Worm (Caenorhabditis elegans) whole organism, early embryonic: ENCODE data around the gene btb-6.

ENCODE experiments used
- B0310.2 ChIP-seq: sonication (generic microtip); optimal IDR thresholded peaks from 2 replicates; lab custom pipeline; 2016; ENCODE audit warnings: mild to moderate bottlenecking, missing genetic modification characterization, missing compliant biosample characterization
- F13C5.2 ChIP-seq: sonication (generic microtip); optimal IDR thresholded peaks from 2 replicates; lab custom pipeline; 2017; ENCODE audit warnings: mild to moderate bottlenecking, missing genetic modification characterization, inconsistent platforms, missing compliant biosample characterization
- aly-1 ChIP-seq: sonication (generic microtip); optimal IDR thresholded peaks from 2 replicates; lab custom pipeline; 2016; ENCODE audit warnings: missing genetic modification characterization, missing compliant biosample characterization
- ama-1 ChIP-seq: fragments of 150-350 bp; optimal IDR thresholded peaks from 2 replicates; lab custom pipeline; 2014
- ceh-13 ChIP-seq: fragments of 200-800 bp; sonication (Bioruptor generic); optimal IDR thresholded peaks from 2 replicates; lab custom pipeline; 2018; ENCODE audit warnings: mild to moderate bottlenecking, missing genetic modification characterization, missing compliant biosample characterization
- ceh-36 ChIP-seq: sonication (generic microtip); optimal IDR thresholded peaks from 2 replicates; lab custom pipeline; 2016; ENCODE audit warnings: missing genetic modification characterization, inconsistent platforms, missing compliant biosample characterization
- ets-7 ChIP-seq: sonication (generic microtip); optimal IDR thresholded peaks from 2 replicates; lab custom pipeline; 2016; ENCODE audit warnings: missing genotype, missing genetic modification characterization, missing compliant biosample characterization
- flt-1 ChIP-seq: fragments of 200-800 bp; sonication (Bioruptor generic); IDR thresholded peaks from 2 replicates; pipeline ENCODE4 v1.3.6; 2022; ENCODE audit warnings: missing genetic modification characterization, missing compliant biosample characterization
- hmbx-1 ChIP-seq: sonication (generic microtip); optimal IDR thresholded peaks from 2 replicates; lab custom pipeline; 2016; ENCODE audit warnings: mild to moderate bottlenecking, missing genetic modification characterization, missing compliant biosample characterization
- hmg-4 ChIP-seq: fragments of 200-800 bp; sonication (Bioruptor generic); optimal IDR thresholded peaks from 2 replicates; lab custom pipeline; 2018; ENCODE audit warnings: mild to moderate bottlenecking, missing genetic modification characterization, missing compliant biosample characterization
- hnd-1 ChIP-seq: sonication (generic microtip); optimal IDR thresholded peaks from 2 replicates; lab custom pipeline; 2016; ENCODE audit warnings: missing genetic modification characterization, missing compliant biosample characterization
- pes-1 ChIP-seq: fragments of 200-800 bp; sonication (Bioruptor generic); IDR thresholded peaks from 2 replicates; pipeline ENCODE4 v1.3.6; 2022; ENCODE audit warnings: missing genetic modification reagents, missing genetic modification characterization, missing compliant biosample characterization
- scrt-1 ChIP-seq: fragments of 200-800 bp; sonication (Bioruptor generic); IDR thresholded peaks from 2 replicates; pipeline ENCODE4 v1.3.6; 2022; ENCODE audit warnings: missing genetic modification characterization, missing compliant biosample characterization
- sea-1 ChIP-seq: fragments of 200-800 bp; sonication (Bioruptor generic); conservative IDR thresholded peaks from 2 replicates; pipeline ENCODE4 v1.3.6; 2022; ENCODE audit warnings: missing genetic modification characterization, missing compliant biosample characterization
- tbx-11 ChIP-seq: fragments of 200-800 bp; sonication (Bioruptor generic); IDR thresholded peaks from 2 replicates; pipeline ENCODE4 v1.3.6; 2022; ENCODE audit warnings: missing genetic modification characterization, missing compliant biosample characterization
- tbx-37 ChIP-seq: fragments of 200-800 bp; sonication (Bioruptor generic); conservative IDR thresholded peaks from 2 replicates; pipeline ENCODE4 v1.3.6; 2022; ENCODE audit warnings: missing genetic modification reagents, missing genetic modification characterization, missing compliant biosample characterization
- tra-4 ChIP-seq: sonication (generic microtip); optimal IDR thresholded peaks from 2 replicates; lab custom pipeline; 2017; ENCODE audit warnings: missing genetic modification characterization, missing compliant biosample characterization

The btb-6 gene

DNA sequence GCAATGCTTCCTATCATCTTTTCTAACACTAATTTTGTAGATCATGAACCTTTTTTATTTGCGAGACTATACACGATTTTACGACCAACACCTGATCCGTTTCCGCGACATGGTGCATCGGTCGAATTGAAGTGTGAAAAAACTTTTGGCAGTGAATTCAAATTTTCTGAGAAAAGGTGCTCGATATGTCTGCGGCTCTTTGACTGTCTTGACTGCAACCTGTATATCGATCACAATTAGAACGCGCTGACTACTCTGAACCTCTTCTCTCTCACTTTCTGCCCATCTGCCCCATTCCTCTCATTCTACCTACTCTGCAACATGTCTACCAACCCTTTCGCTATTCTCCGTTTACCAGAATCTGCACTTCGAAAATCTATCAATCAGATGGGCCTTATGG is 32.9 kb upstream of the btb-6 start, which contains the start of gene fbxb-26:
Gene fbxb-26 (plus strand): TSS at position 301 of the 400 bp plus-strand sequence.
- TF ChIP-seq hmbx-1 (tag; lab: Kevin White, UChicago), result no peak
- no peak for TF ChIP-seq scrt-1
- no peak for TF ChIP-seq tra-4 (tag; lab: Kevin White, UChicago)
- no peak for TF ChIP-seq tbx-11
- TF ChIP-seq ceh-13 (GFP tag; lab: Kevin White, UChicago), result no peak
- TF ChIP-seq B0310.2 (tag; lab: Kevin White, UChicago), result no peak

DNA sequence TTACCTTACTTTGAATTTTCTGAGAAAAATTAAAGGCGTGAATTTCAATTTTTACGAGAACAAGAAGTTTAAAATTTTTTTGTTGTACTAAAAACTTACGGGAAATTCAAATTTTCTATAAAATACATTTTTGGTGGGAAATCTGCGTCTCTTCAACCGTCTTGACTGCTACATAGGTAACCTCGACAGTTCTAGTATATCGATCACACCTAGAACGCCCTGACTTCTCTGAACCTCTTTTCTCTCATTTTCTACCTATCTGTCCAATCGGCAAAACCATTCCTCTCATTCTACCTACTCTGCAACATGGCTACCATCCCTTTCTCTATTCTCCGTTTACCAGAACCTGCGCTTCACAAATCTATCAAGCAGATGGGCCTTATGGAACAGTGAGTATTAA is 31.4 kb upstream of the btb-6 start, which contains the start of gene fbxb-25:
Gene fbxb-25 (plus strand): TSS at position 301 of the 400 bp plus-strand sequence.
- TF ChIP-seq sea-1 (GFP tag; lab: Robert Waterston, UW) (no peak), scrt-1 (no peak), F13C5.2 (tag; lab: Kevin White, UChicago) (no peak), hmbx-1 (tag; lab: Kevin White, UChicago) (no peak)

DNA sequence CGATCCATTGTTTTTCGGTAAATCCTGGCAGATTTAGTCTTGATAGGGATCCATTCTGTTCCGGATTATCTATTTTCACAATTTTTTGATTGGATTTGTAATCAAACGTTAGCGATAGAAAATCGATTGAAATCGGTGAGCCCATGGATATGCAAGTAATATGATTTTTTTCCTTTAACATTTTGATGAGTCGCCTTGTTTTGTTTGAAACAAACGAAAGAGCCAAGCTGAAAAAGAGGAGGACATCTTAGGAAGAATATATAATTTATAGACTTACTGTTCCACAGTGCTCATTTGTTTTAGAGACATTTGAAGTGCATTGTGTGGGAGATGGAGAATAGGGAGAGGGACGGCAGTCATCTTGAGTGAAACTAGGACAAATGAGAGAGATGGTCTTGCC is 26.3 kb upstream of the btb-6 start, which contains the start of the genes fbxb-18 and fbxb-19:
Gene fbxb-18 (minus strand): TSS at position 101 of the 400 bp plus-strand sequence.
Gene fbxb-19 (minus strand): TSS at position 369 of the 400 bp plus-strand sequence.
- TF ChIP-seq hmbx-1 (tag; lab: Kevin White, UChicago) (no peak), ets-7 (tag; lab: Kevin White, UChicago) (no peak), tbx-37 (GFP tag; lab: Robert Waterston, UW) (no peak)

DNA sequence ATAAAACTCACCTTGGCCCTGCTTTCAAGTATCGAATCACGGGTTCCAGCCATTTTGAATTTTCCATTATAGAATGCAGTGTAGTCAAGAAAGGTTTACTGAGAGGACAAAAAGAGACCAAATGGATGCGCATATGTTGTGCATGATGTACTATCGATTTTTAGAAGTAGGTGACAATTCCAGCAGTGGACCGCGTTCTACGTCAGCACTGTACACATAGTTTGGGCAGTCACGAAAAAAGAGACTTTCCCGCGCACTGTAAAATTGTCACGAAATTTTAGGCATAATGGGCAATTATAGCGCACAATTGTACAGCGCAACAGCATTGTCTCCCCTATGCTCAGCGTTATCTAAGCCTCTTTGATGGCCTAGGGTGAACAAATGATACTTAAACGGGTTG is 24.1 kb upstream of the btb-6 start, which contains the start of gene fbxc-22:
Gene fbxc-22 (minus strand): TSS at position 101 of the 400 bp plus-strand sequence.
- no peak for TF ChIP-seq tbx-11
- TF ChIP-seq scrt-1, result no peak
- no peak for TF ChIP-seq hnd-1 (tag; lab: Kevin White, UChicago)
- no peak for TF ChIP-seq ama-1 (lab: Kevin White, UChicago)
- TF ChIP-seq ceh-13 (GFP tag; lab: Kevin White, UChicago), result no peak
- no peak for TF ChIP-seq hmbx-1 (tag; lab: Kevin White, UChicago)
- TF ChIP-seq flt-1, result no peak
- TF ChIP-seq sea-1 (GFP tag; lab: Robert Waterston, UW), result no peak
- no peak for TF ChIP-seq pes-1 (GFP tag; lab: Robert Waterston, UW)

DNA sequence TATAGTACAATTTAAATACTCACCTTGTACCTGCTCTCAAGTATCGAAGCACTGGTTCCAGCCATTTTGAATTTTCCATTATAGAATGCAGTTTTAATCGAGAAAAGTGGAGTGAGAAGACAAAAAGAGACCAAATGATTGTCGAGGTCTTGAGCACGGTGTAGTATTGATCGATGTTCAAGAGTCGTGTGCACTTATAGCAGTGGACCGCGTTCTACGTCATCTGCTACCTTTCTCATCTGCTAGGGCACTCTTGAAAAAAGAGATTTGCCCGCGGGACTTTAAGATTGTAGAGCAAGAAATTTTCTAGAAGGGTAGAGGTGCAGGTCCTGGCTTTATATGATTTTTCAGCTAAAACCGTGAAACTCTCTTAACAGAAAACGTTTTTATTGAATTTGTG is 22.3 kb upstream of the btb-6 start, which contains the start of gene fbxc-21:
Gene fbxc-21 (minus strand): TSS at position 101 of the 400 bp plus-strand sequence.
- no peak for TF ChIP-seq hmbx-1 (tag; lab: Kevin White, UChicago)
- TF ChIP-seq hnd-1 (tag; lab: Kevin White, UChicago), result no peak
- no peak for TF ChIP-seq F13C5.2 (tag; lab: Kevin White, UChicago)
- TF ChIP-seq tbx-11, result no peak
- no peak for TF ChIP-seq flt-1
- TF ChIP-seq ceh-13 (GFP tag; lab: Kevin White, UChicago), result no peak
- no peak for TF ChIP-seq scrt-1
- TF ChIP-seq aly-1 (tag; lab: Kevin White, UChicago), result no peak
- no peak for TF ChIP-seq sea-1 (GFP tag; lab: Robert Waterston, UW)

DNA sequence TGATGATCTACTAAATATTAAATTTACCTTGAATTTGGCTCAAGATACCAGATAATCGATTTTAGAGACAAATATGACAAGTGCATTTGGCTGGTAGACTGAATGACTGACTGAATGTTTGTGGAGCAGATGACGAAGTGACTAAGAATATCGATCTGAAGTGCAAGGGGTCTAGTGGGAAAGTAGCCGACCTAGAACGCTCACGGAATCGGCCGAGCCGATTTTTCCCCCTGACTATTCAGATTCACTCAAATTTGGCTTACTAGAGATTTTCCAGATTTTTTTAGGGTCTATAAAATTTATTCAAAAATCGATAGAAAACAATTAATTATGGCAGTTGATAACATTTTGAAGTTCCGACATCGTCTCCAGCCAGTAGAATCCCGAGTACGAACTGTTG is 20.6 kb upstream of the btb-6 start, which contains the start of gene fbxc-26:
Gene fbxc-26 (minus strand): TSS at position 101 of the 400 bp plus-strand sequence.
- TF ChIP-seq aly-1 (tag; lab: Kevin White, UChicago), result no peak
- no peak for TF ChIP-seq hmg-4 (GFP tag; lab: Kevin White, UChicago)
- no peak for TF ChIP-seq F13C5.2 (tag; lab: Kevin White, UChicago)
- no peak for TF ChIP-seq B0310.2 (tag; lab: Kevin White, UChicago)

DNA sequence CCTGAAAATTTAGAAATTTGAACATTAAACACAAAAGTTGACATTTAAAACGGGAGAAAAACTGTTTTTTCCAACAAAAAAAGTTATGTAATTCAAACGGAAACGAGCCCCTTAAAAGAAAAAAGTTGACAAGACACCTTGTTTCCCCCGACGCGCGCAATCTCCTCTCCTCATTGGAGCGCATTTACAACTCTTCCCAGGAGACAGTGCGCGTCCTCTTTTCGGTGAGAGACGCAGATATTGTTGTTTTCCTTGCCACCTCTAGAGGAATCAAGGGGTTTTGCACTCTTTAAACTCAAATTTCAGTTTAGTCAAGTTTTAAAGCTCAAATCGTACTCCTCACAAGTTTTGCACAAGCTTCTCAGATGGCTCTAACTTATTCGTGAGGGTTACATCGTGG is 19.2 kb upstream of the btb-6 start, which contains the start of gene F58E1.13:
Gene F58E1.13 (minus strand): TSS at position 12 of the 400 bp plus-strand sequence.
- TF ChIP-seq flt-1 (no peak), hnd-1 (tag; lab: Kevin White, UChicago) (no peak), ama-1 (lab: Kevin White, UChicago) (no peak), pes-1 (GFP tag; lab: Robert Waterston, UW) (no peak), scrt-1 (no peak), aly-1 (tag; lab: Kevin White, UChicago) (no peak)

DNA sequence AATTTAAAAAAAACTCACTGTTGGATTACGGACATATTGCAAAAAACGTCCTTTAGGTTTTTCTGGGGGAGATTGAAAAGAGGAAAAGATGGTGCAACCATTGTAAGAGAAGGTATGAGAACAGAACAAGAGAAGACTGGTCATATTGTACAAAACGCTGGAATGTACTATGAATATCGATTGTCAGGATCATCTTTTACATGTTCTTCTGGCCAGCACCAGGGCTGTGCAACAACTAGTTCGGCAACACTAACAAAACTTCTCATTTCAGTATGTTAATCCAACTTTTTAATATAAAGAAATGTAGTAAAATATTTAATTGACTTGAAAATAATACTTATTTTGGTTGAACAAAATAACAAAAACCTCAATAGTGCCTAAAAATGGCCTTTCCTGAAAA is 11.7 kb upstream of the btb-6 start, which contains the start of gene fbxb-47:
Gene fbxb-47 (minus strand): TSS at position 101 of the 400 bp plus-strand sequence.
- TF ChIP-seq sea-1 (GFP tag; lab: Robert Waterston, UW), result no peak
- no peak for TF ChIP-seq tra-4 (tag; lab: Kevin White, UChicago)
- TF ChIP-seq ets-7 (tag; lab: Kevin White, UChicago), result no peak
- TF ChIP-seq hnd-1 (tag; lab: Kevin White, UChicago), result no peak
- TF ChIP-seq tbx-37 (GFP tag; lab: Robert Waterston, UW), result no peak
- TF ChIP-seq ceh-36 (tag; lab: Kevin White, UChicago), result no peak
- no peak for TF ChIP-seq tbx-11
- TF ChIP-seq B0310.2 (tag; lab: Kevin White, UChicago), result no peak
- TF ChIP-seq F13C5.2 (tag; lab: Kevin White, UChicago), result no peak
- TF ChIP-seq ceh-13 (GFP tag; lab: Kevin White, UChicago), result no peak
- no peak for TF ChIP-seq aly-1 (tag; lab: Kevin White, UChicago)
- no peak for TF ChIP-seq ama-1 (lab: Kevin White, UChicago)
- TF ChIP-seq hmbx-1 (tag; lab: Kevin White, UChicago), result no peak
- no peak for TF ChIP-seq hmg-4 (GFP tag; lab: Kevin White, UChicago)
- no peak for TF ChIP-seq flt-1
- TF ChIP-seq scrt-1, result no peak
- no peak for TF ChIP-seq pes-1 (GFP tag; lab: Robert Waterston, UW)
